Fruit fly (Drosophila melanogaster) whole organism, embryonic: Measurements from ENCODE around the gene t-Grip84.
A peak's percentile ranks its signal among the peaks of the same experiment; 100 is the strongest.

ENCODE experiments used
- ATbp ChIP-seq: fragments of 200-800 bp; sonication (Bioruptor generic); optimal IDR thresholded peaks from 2 replicates; lab custom pipeline; 2017; ENCODE audit warnings: missing biosample characterization, mild to moderate bottlenecking, missing genetic modification characterization, missing genetic modification reagents
- B-H1 ChIP-seq: fragments of 200-800 bp; sonication (Bioruptor generic); IDR thresholded peaks from 3 replicates; pipeline ENCODE4 v1.3.6; 2022; ENCODE audit warnings: missing biosample characterization, missing genetic modification characterization
- CG10321 ChIP-seq: fragments of 200-800 bp; sonication (Bioruptor generic); IDR thresholded peaks from 2 replicates; pipeline ENCODE4 v1.3.6; 2022; ENCODE audit warnings: missing biosample characterization, missing genetic modification characterization
- CG10543 ChIP-seq: fragments of 200-800 bp; sonication (Bioruptor generic); optimal IDR thresholded peaks from 3 replicates; lab custom pipeline; 2017; ENCODE audit warnings: missing biosample characterization, mild to moderate bottlenecking, missing genetic modification characterization, moderate library complexity
- CG11398 ChIP-seq: fragments of 200-800 bp; sonication (Bioruptor generic); optimal IDR thresholded peaks from 2 replicates; lab custom pipeline; 2016; ENCODE audit warnings: missing biosample characterization, missing genetic modification characterization
- CG12391 ChIP-seq: fragments of 200-800 bp; sonication (Bioruptor generic); optimal IDR thresholded peaks from 3 replicates; lab custom pipeline; 2018; ENCODE audit warnings: missing biosample characterization, mild to moderate bottlenecking, missing genetic modification characterization, moderate library complexity
- CG14860 ChIP-seq: fragments of 200-800 bp; sonication (Bioruptor generic); IDR thresholded peaks from 3 replicates; pipeline ENCODE4 v1.3.6; 2022; ENCODE audit warnings: missing biosample characterization, missing genetic modification characterization; ENCODE audit not compliant: partially characterized antibody
- CG18262 ChIP-seq: fragments of 200-800 bp; optimal IDR thresholded peaks from 3 replicates; lab custom pipeline; 2019; ENCODE audit warnings: missing biosample characterization, mild to moderate bottlenecking, missing genetic modification characterization, moderate library complexity
- CG18764 ChIP-seq: fragments of 200-800 bp; sonication (Bioruptor generic); optimal IDR thresholded peaks from 3 replicates; lab custom pipeline; 2016; ENCODE audit warnings: missing biosample characterization, missing genetic modification characterization
- CG2129 ChIP-seq: fragments of 200-800 bp; sonication (Bioruptor generic); IDR thresholded peaks from 2 replicates; pipeline ENCODE4 v1.3.6; 2022; ENCODE audit warnings: missing biosample characterization, missing genetic modification characterization; ENCODE audit not compliant: partially characterized antibody
- CG30020 ChIP-seq: fragments of 200-800 bp; optimal IDR thresholded peaks from 2 replicates; lab custom pipeline; 2019; ENCODE audit warnings: missing biosample characterization, mild to moderate bottlenecking, missing genetic modification characterization, moderate library complexity
- CG32532 ChIP-seq: fragments of 200-800 bp; sonication (Bioruptor generic); IDR thresholded peaks from 2 replicates; pipeline ENCODE4 v1.3.6; 2022; ENCODE audit warnings: missing biosample characterization, missing genetic modification characterization
- CG34422 ChIP-seq: fragments of 200-800 bp; sonication (Bioruptor generic); IDR thresholded peaks from 3 replicates; pipeline ENCODE4 v1.3.6; 2022; ENCODE audit warnings: missing biosample characterization, missing genetic modification characterization
- CG4404 ChIP-seq: fragments of 200-800 bp; sonication (Bioruptor generic); IDR thresholded peaks from 2 replicates; pipeline ENCODE4 v1.3.6; 2022; ENCODE audit warnings: missing biosample characterization, missing genetic modification characterization
- CG6765 ChIP-seq: fragments of 200-800 bp; sonication (Bioruptor generic); optimal IDR thresholded peaks from 3 replicates; lab custom pipeline; 2017; ENCODE audit warnings: missing biosample characterization, mild to moderate bottlenecking, missing genetic modification characterization
- CG7987 ChIP-seq: fragments of 200-800 bp; sonication (Bioruptor generic); optimal IDR thresholded peaks from 2 replicates; lab custom pipeline; 2018; ENCODE audit warnings: missing biosample characterization, mild to moderate bottlenecking, missing genetic modification characterization, moderate library complexity
- CG8089 ChIP-seq: fragments of 200-800 bp; sonication (Bioruptor generic); optimal IDR thresholded peaks from 3 replicates; lab custom pipeline; 2016; ENCODE audit warnings: missing biosample characterization, missing genetic modification characterization
- CG8924 ChIP-seq: fragments of 200-800 bp; optimal IDR thresholded peaks from 3 replicates; lab custom pipeline; 2019; ENCODE audit warnings: missing biosample characterization, mild to moderate bottlenecking, missing genetic modification characterization, moderate library complexity
- CG9215 ChIP-seq: fragments of 200-800 bp; sonication (Bioruptor generic); IDR thresholded peaks from 2 replicates; pipeline ENCODE4 v1.3.6; 2022; ENCODE audit warnings: missing biosample characterization, missing genetic modification characterization
- Dll ChIP-seq: fragments of 200-800 bp; sonication (Bioruptor generic); IDR thresholded peaks from 4 replicates; pipeline ENCODE4 v1.3.6; 2022; ENCODE audit warnings: missing biosample characterization, missing genetic modification characterization; ENCODE audit not compliant: partially characterized antibody
- Drgx ChIP-seq: fragments of 200-800 bp; sonication (Bioruptor generic); IDR thresholded peaks from 2 replicates; pipeline ENCODE4 v1.3.6; 2022; ENCODE audit warnings: missing biosample characterization, missing genetic modification characterization
- E2f1 ChIP-seq: fragments of 200-800 bp; sonication (Bioruptor generic); IDR thresholded peaks from 2 replicates; pipeline ENCODE4 v1.3.6; 2022; ENCODE audit warnings: missing biosample characterization, missing genetic modification characterization
- HLHmδ ChIP-seq: fragments of 200-800 bp; sonication (Bioruptor generic); optimal IDR thresholded peaks from 2 replicates; lab custom pipeline; 2018; ENCODE audit warnings: missing biosample characterization, mild to moderate bottlenecking, missing genetic modification characterization, moderate library complexity
- Hr78 ChIP-seq, 2 experiments: fragments of 200-800 bp in 1 of 2; fragments of >200 bp in 1 of 2; sonication (Bioruptor generic) in 1 of 2; optimal IDR thresholded peaks; 2 replicates each; lab custom pipeline; 2017 to 2019; ENCODE audit warnings: missing biosample characterization in 2 of 2, missing genetic modification characterization in 2 of 2, mild to moderate bottlenecking in 1 of 2, moderate library complexity in 1 of 2
- Hsf ChIP-seq: fragments of 200-800 bp; sonication (Bioruptor generic); optimal IDR thresholded peaks from 3 replicates; lab custom pipeline; 2016; ENCODE audit warnings: missing biosample characterization, missing genetic modification characterization
- MTF-1 ChIP-seq: fragments of 200-800 bp; sonication (Bioruptor generic); optimal IDR thresholded peaks from 2 replicates; lab custom pipeline; 2018; ENCODE audit warnings: missing biosample characterization, mild to moderate bottlenecking, missing genetic modification characterization, borderline replicate concordance
- Rx ChIP-seq: fragments of 200-800 bp; sonication (Bioruptor generic); IDR thresholded peaks from 2 replicates; pipeline ENCODE4 v1.3.6; 2022; ENCODE audit warnings: missing biosample characterization, missing genetic modification characterization
- Scr ChIP-seq: fragments of 200-800 bp; sonication (Bioruptor generic); IDR thresholded peaks from 2 replicates; pipeline ENCODE4 v1.3.6; 2022; ENCODE audit warnings: missing biosample characterization, missing genetic modification characterization; ENCODE audit not compliant: partially characterized antibody
- Side ChIP-seq: fragments of 200-800 bp; sonication (Bioruptor generic); optimal IDR thresholded peaks from 2 replicates; lab custom pipeline; 2016; ENCODE audit warnings: missing biosample characterization, missing genetic modification characterization
- Sox100B ChIP-seq: fragments of 200-800 bp; sonication (Bioruptor generic); optimal IDR thresholded peaks from 3 replicates; lab custom pipeline; 2018; ENCODE audit warnings: missing biosample characterization, mild to moderate bottlenecking, missing genetic modification characterization
- Spps ChIP-seq: fragments of 200-800 bp; sonication (Bioruptor generic); optimal IDR thresholded peaks from 2 replicates; lab custom pipeline; 2018; ENCODE audit warnings: missing biosample characterization, mild to moderate bottlenecking, missing genetic modification characterization
- bbx ChIP-seq: fragments of 200-800 bp; sonication (Bioruptor generic); IDR thresholded peaks from 2 replicates; pipeline ENCODE4 v1.3.6; 2022; ENCODE audit warnings: missing biosample characterization, missing genetic modification characterization; ENCODE audit not compliant: partially characterized antibody
- br ChIP-seq: fragments of >200 bp; optimal IDR thresholded peaks from 2 replicates; lab custom pipeline; 2017
- ci ChIP-seq: fragments of 200-800 bp; sonication (Bioruptor generic); IDR thresholded peaks from 3 replicates; pipeline ENCODE4 v1.3.6; 2022; ENCODE audit warnings: missing biosample characterization, missing genetic modification characterization
- gsb-n ChIP-seq: fragments of 200-800 bp; sonication (Bioruptor generic); optimal IDR thresholded peaks from 3 replicates; lab custom pipeline; 2018; ENCODE audit warnings: missing biosample characterization, mild to moderate bottlenecking, missing genetic modification characterization
- hb ChIP-seq: fragments of 200-800 bp; sonication (Bioruptor generic); IDR thresholded peaks from 3 replicates; pipeline ENCODE4 v1.3.6; 2022; ENCODE audit warnings: missing biosample characterization, missing genetic modification characterization; ENCODE audit not compliant: partially characterized antibody
- ken ChIP-seq: fragments of 200-800 bp; sonication (Bioruptor generic); IDR thresholded peaks from 3 replicates; pipeline ENCODE4 v1.3.6; 2022; ENCODE audit warnings: missing biosample characterization, missing genetic modification characterization
- lilli ChIP-seq: fragments of 200-800 bp; sonication (Bioruptor generic); optimal IDR thresholded peaks from 3 replicates; lab custom pipeline; 2016; ENCODE audit warnings: missing biosample characterization, missing genetic modification characterization
- nau ChIP-seq: fragments of 200-800 bp; sonication (Bioruptor generic); optimal IDR thresholded peaks from 3 replicates; lab custom pipeline; 2017; ENCODE audit warnings: missing biosample characterization, mild to moderate bottlenecking, missing genetic modification characterization, missing genetic modification reagents
- nerfin-1 ChIP-seq: fragments of 200-800 bp; sonication (Bioruptor generic); optimal IDR thresholded peaks from 3 replicates; lab custom pipeline; 2019; ENCODE audit warnings: missing biosample characterization, mild to moderate bottlenecking, missing genetic modification characterization, moderate library complexity
- nmo ChIP-seq: fragments of 200-800 bp; sonication (Bioruptor generic); optimal IDR thresholded peaks from 2 replicates; lab custom pipeline; 2018; ENCODE audit warnings: missing biosample characterization, mild to moderate bottlenecking, missing genetic modification characterization, moderate library complexity
- sc ChIP-seq, 3 experiments: fragments of >200 bp in 2 of 3; fragments of 200-800 bp in 1 of 3; sonication (Bioruptor generic) in 1 of 3; optimal IDR thresholded peaks; 2 replicates in 2 of 3; 3 replicates in 1 of 3; lab custom pipeline; 2017; ENCODE audit warnings: mild to moderate bottlenecking in 1 of 3, missing biosample characterization in 1 of 3, missing genetic modification characterization in 1 of 3, missing genetic modification reagents in 1 of 3
- sqz ChIP-seq: fragments of 200-800 bp; sonication (Bioruptor generic); optimal IDR thresholded peaks from 3 replicates; lab custom pipeline; 2018; ENCODE audit warnings: missing biosample characterization, mild to moderate bottlenecking, missing genetic modification characterization
- sr ChIP-seq: fragments of 200-800 bp; sonication (Bioruptor generic); IDR thresholded peaks from 3 replicates; pipeline ENCODE4 v1.3.6; 2022; ENCODE audit warnings: missing biosample characterization, missing genetic modification characterization
- tin ChIP-seq: fragments of 200-800 bp; sonication (Bioruptor generic); optimal IDR thresholded peaks from 3 replicates; lab custom pipeline; 2016; ENCODE audit warnings: missing biosample characterization, missing genetic modification characterization
- tll ChIP-seq, 2 experiments: fragments of 200-800 bp in 1 of 2; fragments of >200 bp in 1 of 2; sonication (Bioruptor generic) in 1 of 2; optimal IDR thresholded peaks; 2 replicates each; lab custom pipeline; 2017 to 2019; ENCODE audit warnings: missing biosample characterization in 2 of 2, missing genetic modification characterization in 2 of 2, mild to moderate bottlenecking in 1 of 2, moderate library complexity in 1 of 2
- tx ChIP-seq: fragments of 200-800 bp; sonication (Bioruptor generic); optimal IDR thresholded peaks from 2 replicates; lab custom pipeline; 2016; ENCODE audit warnings: missing biosample characterization, missing genetic modification characterization
- vfl ChIP-seq: fragments of 200-800 bp; sonication (Bioruptor generic); optimal IDR thresholded peaks from 2 replicates; lab custom pipeline; 2016; ENCODE audit warnings: missing biosample characterization, missing genetic modification characterization
- wek ChIP-seq: fragments of 200-800 bp; sonication (Bioruptor generic); optimal IDR thresholded peaks from 3 replicates; lab custom pipeline; 2018; ENCODE audit warnings: missing biosample characterization, mild to moderate bottlenecking, missing genetic modification characterization, moderate library complexity
- yki ChIP-seq: fragments of >200 bp; optimal IDR thresholded peaks from 3 replicates; lab custom pipeline; 2018

Gene t-Grip84

DNA sequence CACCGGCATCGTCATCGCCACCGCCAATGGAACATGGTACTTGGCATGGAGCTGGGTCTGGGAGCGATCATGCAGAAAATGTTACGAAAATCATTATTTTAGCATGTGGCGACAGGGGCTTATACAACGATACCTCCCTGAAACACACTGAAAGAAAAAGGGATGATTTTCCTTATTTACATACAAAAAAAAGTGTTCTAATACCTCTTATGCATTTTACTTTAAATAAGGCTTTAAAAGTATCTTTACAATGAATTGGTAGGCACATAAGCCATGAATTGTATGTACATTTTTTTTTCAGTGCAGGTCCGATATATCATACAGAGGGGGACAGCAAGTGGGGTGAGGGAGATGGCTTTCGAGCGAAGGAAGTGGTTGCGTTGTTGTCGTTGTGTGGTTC, 23.4 kb upstream of the t-Grip84 start (continued):
- TF ChIP-seq vfl (GFP tag; lab: Kevin White, UChicago) (no peak), CG11398 (GFP tag; lab: Kevin White, UChicago) (no peak), bbx (GFP tag; lab: Robert Waterston, UW) (no peak), CG34422 (GFP tag; lab: Robert Waterston, UW) (no peak), CG8089 (peak; percentile 16), CG8924 (tag; lab: Kevin White, UChicago) (peak; percentile 0), sr (GFP tag; lab: Robert Waterston, UW) (no peak), CG9215 (no peak), CG2129 (GFP tag; lab: Robert Waterston, UW) (no peak), hb (GFP tag; lab: Robert Waterston, UW) (no peak), Drgx (GFP tag; lab: Robert Waterston, UW) (peak; percentile 39; the same call in 1 of the 2 replicates), nau (no peak), sc (optimal IDR thresholded peaks at IDR 0.05; lab: Kevin White, UChicago) (no peak), sc (GFP tag; optimal IDR thresholded peaks at IDR 0.05; lab: Kevin White, UChicago) (no peak), wek (GFP tag; lab: Kevin White, UChicago) (no peak), tx (GFP tag; lab: Kevin White, UChicago) (no peak), CG4404 (GFP tag; lab: Robert Waterston, UW) (no peak), Hsf (peak; percentile 34), MTF-1 (GFP tag; lab: Kevin White, UChicago) (no peak), CG32532 (GFP tag; lab: Robert Waterston, UW) (no peak), tll (GFP tag; optimal IDR thresholded peaks at IDR 0.05; lab: Kevin White, UChicago) (no peak), CG30020 (tag; lab: Kevin White, UChicago) (no peak), Dll (GFP tag; lab: Robert Waterston, UW) (no peak), yki (no peak), CG18262 (tag; lab: Kevin White, UChicago) (peak; percentile 33), nmo (GFP tag; lab: Kevin White, UChicago) (peak; percentile 46), Scr (GFP tag; lab: Robert Waterston, UW) (no peak), Sox100B (GFP tag; lab: Kevin White, UChicago) (peak; percentile 21), CG10543 (GFP tag; lab: Kevin White, UChicago) (no peak), ken (GFP tag; lab: Robert Waterston, UW) (no peak), ATbp (GFP tag; lab: Kevin White, UChicago) (no peak), lilli (GFP tag; lab: Kevin White, UChicago) (peak; percentile 27), HLHmδ (GFP tag; lab: Kevin White, UChicago) (no peak), B-H1 (GFP tag; lab: Robert Waterston, UW) (no peak), sqz (GFP tag; lab: Kevin White, UChicago) (no peak), Hr78 (GFP tag; optimal IDR thresholded peaks at IDR 0.05; lab: Kevin White, UChicago) (no peak), CG6765 (no peak), Rx (GFP tag; lab: Robert Waterston, UW) (no peak), CG10321 (GFP tag; lab: Robert Waterston, UW) (no peak), br (lab: Kevin White, UChicago) (no peak), tin (GFP tag; lab: Kevin White, UChicago) (peak; percentile 54), E2f1 (GFP tag; lab: Robert Waterston, UW) (peak; percentile 49), CG12391 (tag; lab: Kevin White, UChicago) (peak; percentile 51), ci (0 out of 3 replicates have a peak, but pooled peaks have one; percentile 44), CG18764 (GFP tag; lab: Kevin White, UChicago) (no peak), CG14860 (GFP tag; lab: Robert Waterston, UW) (no peak), Side (peak; percentile 24), gsb-n (tag; lab: Kevin White, UChicago) (peak; percentile 17), Spps (tag; lab: Kevin White, UChicago) (no peak), nerfin-1 (tag; lab: Kevin White, UChicago) (no peak), CG7987 (no peak)
